Worm (Caenorhabditis elegans): ENCODE results near the gene snb-7.

DNA sequence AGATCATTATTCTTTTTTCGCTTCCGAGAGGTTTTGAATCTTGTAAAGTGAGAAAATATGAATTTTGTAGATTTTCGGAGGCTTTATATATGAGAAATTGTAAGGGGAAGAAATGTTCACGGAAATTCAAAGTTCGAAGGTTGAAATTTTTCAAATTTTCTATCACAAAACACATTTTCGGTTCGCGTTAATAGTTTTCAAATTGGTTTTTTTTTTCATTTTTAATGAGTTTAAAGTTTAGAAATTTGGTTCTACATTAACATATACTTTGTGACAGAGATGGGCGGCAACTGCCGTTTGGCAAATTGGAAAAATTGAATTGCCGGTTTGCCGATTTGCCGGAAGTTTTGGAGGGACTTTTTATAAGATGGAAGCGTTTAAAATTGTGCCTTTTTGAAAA, 10.4 kb downstream of the snb-7 start, which contains the start of gene K08E7.4:
- no peak for TF ChIP-seq ama-1 (optimal IDR thresholded peaks at IDR 0.05)
- TF ChIP-seq nhr-237 (tag; optimal IDR thresholded peaks at IDR 0.05), result no peak
- TF ChIP-seq unc-55 (GFP tag; optimal IDR thresholded peaks at IDR 0.05), result no peak
- TF ChIP-seq sma-9 (GFP tag; optimal IDR thresholded peaks at IDR 0.05), result no peak
- no peak for TF ChIP-seq sma-9 (tag; optimal IDR thresholded peaks at IDR 0.05)
- no peak for TF ChIP-seq zag-1 (tag; optimal IDR thresholded peaks at IDR 0.05)
- no peak for TF ChIP-seq Y55F3AM.14 (GFP tag; optimal IDR thresholded peaks at IDR 0.05)
- TF ChIP-seq lin-11 (tag; optimal IDR thresholded peaks at IDR 0.05), result no peak
- no peak for TF ChIP-seq R02D3.7 (tag; optimal IDR thresholded peaks at IDR 0.05)
- no peak for TF ChIP-seq F13H6.1 (tag; optimal IDR thresholded peaks at IDR 0.05)
- TF ChIP-seq ZK546.5 (tag; optimal IDR thresholded peaks at IDR 0.05), result no peak
